Fruit fly (Drosophila melanogaster) S2 (cell line): Measurements from ENCODE around the gene CG8136.

Experiments
- CG8478 ChIP-seq: fragments of >200 bp; optimal IDR thresholded peaks from 2 replicates; lab custom pipeline; 2018
- CTCF ChIP-seq, 2 experiments: fragments of >200 bp; optimal IDR thresholded peaks; 2 replicates each; lab custom pipeline; 2018

- TF ChIP-seq CG8478 (lab: Kevin White, UChicago), result no peak
- TF ChIP-seq CTCF (optimal IDR thresholded peaks at IDR 0.05; lab: Kevin White, UChicago), result peak; percentile 45 to 51
Observed at dm6 chr3R:8747134-8747870, 26.1 kb downstream of the CG8136 start, which contains the start of the genes CG9801 and Nasp.
